Worm (Caenorhabditis elegans) whole organism, L4 larva: ENCODE results near the gene clec-75.

Experiments used
- F49E8.2 ChIP-seq: sonication (generic microtip); optimal IDR thresholded peaks from 2 replicates; lab custom pipeline; 2016; ENCODE audit warnings: missing compliant biosample characterization, mild to moderate bottlenecking, missing genetic modification characterization, borderline replicate concordance
- ces-1 ChIP-seq: fragments of 150-350 bp; sonication (generic microtip); optimal IDR thresholded peaks from 4 replicates; lab custom pipeline; 2014; ENCODE audit warnings: missing biosample characterization, missing genetic modification reagents, missing genetic modification characterization
- ctbp-1 ChIP-seq: fragments of 200-800 bp; sonication (Bioruptor generic); IDR thresholded peaks from 2 replicates; pipeline ENCODE4 v1.3.6; 2022; ENCODE audit warnings: missing genetic modification reagents, missing genetic modification characterization, missing compliant biosample characterization
- lin-39 ChIP-seq: fragments of 150-350 bp; optimal IDR thresholded peaks from 2 replicates; lab custom pipeline; 2014; ENCODE audit warnings: missing biosample characterization, missing genetic modification reagents, missing genetic modification characterization
- mdl-1 ChIP-seq, 2 experiments: fragments of 150-350 bp in 1 of 2; sonication (generic microtip) in 1 of 2; optimal IDR thresholded peaks; 2 replicates each; lab custom pipeline; 2014 to 2017; ENCODE audit warnings: missing biosample characterization in 2 of 2, missing genetic modification characterization in 2 of 2
- nhr-237 ChIP-seq: sonication (generic microtip); optimal IDR thresholded peaks from 2 replicates; lab custom pipeline; 2017; ENCODE audit warnings: missing biosample characterization, missing genetic modification characterization

DNA sequence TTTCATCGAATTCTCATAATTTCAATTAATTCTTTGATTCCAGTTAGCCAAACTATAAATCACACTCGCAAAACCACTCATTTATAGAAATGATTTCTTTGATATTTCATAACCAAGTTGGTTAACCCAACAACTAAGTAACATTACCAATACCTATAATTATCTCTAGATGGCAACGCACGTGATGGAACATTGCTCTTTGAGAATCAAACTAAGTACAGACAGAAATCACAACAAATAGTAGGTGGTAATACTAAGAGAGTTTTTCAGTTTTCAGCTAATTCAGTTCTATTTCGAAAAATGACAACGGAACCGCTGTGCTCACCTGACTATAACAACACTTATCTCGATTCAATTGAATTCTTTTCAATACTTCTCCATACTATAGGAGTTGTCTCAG, 21.1 kb downstream of the clec-75 start, which contains the start of gene srh-223:
- TF ChIP-seq nhr-237 (tag; lab: Kevin White, UChicago) (no peak), F49E8.2 (tag; lab: Kevin White, UChicago) (no peak), ces-1 (GFP tag; lab: Kevin White, UChicago) (no peak), ctbp-1 (GFP tag; lab: Robert Waterston, UW) (no peak), lin-39 (tag; lab: Kevin White, UChicago) (no peak), mdl-1 (tag; optimal IDR thresholded peaks at IDR 0.05; lab: Kevin White, UChicago) (no peak)
